Worm (Caenorhabditis elegans): ENCODE measurements around the gene F35H8.4.

The F35H8.4 gene

DNA sequence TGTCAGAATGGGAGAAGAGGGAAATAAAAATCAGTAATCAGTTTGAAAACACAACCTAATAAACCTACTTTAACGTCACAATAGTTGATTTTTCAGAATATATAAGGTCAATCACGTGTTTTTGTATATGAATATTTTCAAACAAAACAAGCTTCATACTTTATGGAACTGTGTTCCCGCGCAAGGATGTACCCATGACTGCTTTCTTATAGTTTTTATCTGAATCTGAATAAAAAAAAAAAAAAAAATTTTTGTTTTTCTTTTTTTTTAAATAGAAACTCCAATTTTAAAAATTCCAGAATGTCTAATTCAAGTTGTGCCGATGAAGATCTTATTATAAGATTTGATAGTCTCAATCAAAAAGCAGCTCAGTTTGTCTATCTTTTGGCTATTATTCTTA is 31.3 kb downstream of the F35H8.4 start, which contains the start of gene sra-2:
TSS of gene sra-2 (plus strand) at position 301 of the 400 bp plus-strand sequence.
- TF ChIP-seq Y22D7AL.16 (tag; optimal IDR thresholded peaks at IDR 0.05) (no peak), ceh-2 (tag; optimal IDR thresholded peaks at IDR 0.05) (no peak), sdc-2 (tag; optimal IDR thresholded peaks at IDR 0.05) (no peak), dmd-4 (tag; optimal IDR thresholded peaks at IDR 0.05; ENCODE audit: borderline replicate concordance) (no peak), pqm-1 (tag; optimal IDR thresholded peaks at IDR 0.05) (no peak), pha-2 (tag; optimal IDR thresholded peaks at IDR 0.05) (no peak), lim-6 (tag; optimal IDR thresholded peaks at IDR 0.05) (no peak), hlh-30 (tag; optimal IDR thresholded peaks at IDR 0.05; ENCODE audit: insufficient read depth) (no peak), hlh-15 (tag; optimal IDR thresholded peaks at IDR 0.05) (no peak), ttx-3 (tag; optimal IDR thresholded peaks at IDR 0.05) (no peak), odd-2 (tag; optimal IDR thresholded peaks at IDR 0.05) (no peak), npax-4 (tag; optimal IDR thresholded peaks at IDR 0.05) (no peak)

DNA sequence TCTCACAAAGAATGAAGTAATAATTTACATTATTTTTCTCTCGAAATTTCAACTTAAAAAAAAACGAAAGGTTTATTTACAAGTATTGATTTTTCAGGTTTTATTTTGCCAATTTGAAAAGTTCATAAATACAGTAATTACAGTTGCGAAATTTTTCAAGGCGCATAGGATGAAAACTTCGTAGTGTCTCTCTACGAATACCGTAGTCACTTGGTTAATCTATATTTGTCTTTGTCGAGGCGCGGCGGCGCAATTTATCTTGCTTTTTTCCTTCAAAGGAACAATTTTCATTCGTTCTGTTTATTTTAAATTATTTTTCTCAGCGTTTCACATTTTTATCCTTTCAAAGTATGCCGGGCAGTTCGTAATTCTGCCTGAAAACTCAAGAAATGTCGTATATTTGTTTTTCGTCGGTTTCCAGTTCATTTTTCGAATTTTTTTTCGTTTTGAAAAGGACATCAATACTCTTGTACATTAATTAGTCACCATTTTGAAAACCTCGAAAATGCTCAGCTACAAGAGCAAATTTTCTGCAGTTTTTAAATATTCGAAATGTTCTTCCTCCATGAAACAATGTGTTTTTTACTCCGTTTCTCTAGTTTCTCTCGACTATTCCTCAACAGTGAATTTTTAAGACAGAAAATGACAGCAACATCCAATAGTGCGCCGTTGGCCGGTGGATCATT is 36.1 kb downstream of the F35H8.4 start, which contains the start of gene mex-6:
TSS of gene mex-6 (plus strand) at position 636 of the 686 bp plus-strand sequence.
- no peak for TF ChIP-seq nfya-1 (tag; optimal IDR thresholded peaks at IDR 0.05)
- TF ChIP-seq hlh-6 (tag; optimal IDR thresholded peaks at IDR 0.05), result no peak
- no peak for TF ChIP-seq elt-4 (tag; optimal IDR thresholded peaks at IDR 0.05)
- TF ChIP-seq pha-2 (tag; optimal IDR thresholded peaks at IDR 0.05), result no peak
- TF ChIP-seq unc-3 (GFP tag; conservative IDR thresholded peaks at IDR 0.05), result no peak
- no peak for TF ChIP-seq unc-3 (tag; optimal IDR thresholded peaks at IDR 0.05)

- TF ChIP-seq hlh-30 (tag; optimal IDR thresholded peaks at IDR 0.05; ENCODE audit: insufficient read depth), result no peak
- no peak for TF ChIP-seq fax-1 (tag; optimal IDR thresholded peaks at IDR 0.05)
- no peak for TF ChIP-seq ceh-24 (tag; optimal IDR thresholded peaks at IDR 0.05)
- no peak for TF ChIP-seq ceh-30 (tag; optimal IDR thresholded peaks at IDR 0.05)
- TF ChIP-seq elt-2 (tag; optimal IDR thresholded peaks at IDR 0.05), result no peak
- no peak for TF ChIP-seq unc-3 (GFP tag; conservative IDR thresholded peaks at IDR 0.05)
- no peak for TF ChIP-seq unc-3 (tag; optimal IDR thresholded peaks at IDR 0.05)
- TF ChIP-seq nhr-11 (tag; optimal IDR thresholded peaks at IDR 0.05), result no peak
- no peak for TF ChIP-seq K02D7.2 (tag; optimal IDR thresholded peaks at IDR 0.05)
- no peak for TF ChIP-seq tbx-2 (tag; optimal IDR thresholded peaks at IDR 0.05)
- TF ChIP-seq mec-3 (tag; optimal IDR thresholded peaks at IDR 0.05; ENCODE audit: borderline replicate concordance), result no peak
- no peak for TF ChIP-seq unc-42 (tag; optimal IDR thresholded peaks at IDR 0.05)
- TF ChIP-seq ceh-18 (tag; optimal IDR thresholded peaks at IDR 0.05), result no peak
- TF ChIP-seq hlh-8 (tag; optimal IDR thresholded peaks at IDR 0.05), result no peak
- no peak for TF ChIP-seq ahr-1 (tag; optimal IDR thresholded peaks at IDR 0.05)
- TF ChIP-seq elt-4 (tag; optimal IDR thresholded peaks at IDR 0.05), result no peak
- TF ChIP-seq ceh-48 (tag; optimal IDR thresholded peaks at IDR 0.05), result no peak
- TF ChIP-seq ama-1 (optimal IDR thresholded peaks at IDR 0.05), result no peak
- TF ChIP-seq K09A11.1 (tag; optimal IDR thresholded peaks at IDR 0.05; ENCODE audit: insufficient read depth), result no peak
- no peak for TF ChIP-seq che-1 (tag; optimal IDR thresholded peaks at IDR 0.05)
Observed at ce11 chrII:9522986-9523385, 36.8 kb downstream of the F35H8.4 start, which contains the start of gene AH6.17. Gene AH6.17, plus strand, starts transcription at chrII:9523170.

DNA sequence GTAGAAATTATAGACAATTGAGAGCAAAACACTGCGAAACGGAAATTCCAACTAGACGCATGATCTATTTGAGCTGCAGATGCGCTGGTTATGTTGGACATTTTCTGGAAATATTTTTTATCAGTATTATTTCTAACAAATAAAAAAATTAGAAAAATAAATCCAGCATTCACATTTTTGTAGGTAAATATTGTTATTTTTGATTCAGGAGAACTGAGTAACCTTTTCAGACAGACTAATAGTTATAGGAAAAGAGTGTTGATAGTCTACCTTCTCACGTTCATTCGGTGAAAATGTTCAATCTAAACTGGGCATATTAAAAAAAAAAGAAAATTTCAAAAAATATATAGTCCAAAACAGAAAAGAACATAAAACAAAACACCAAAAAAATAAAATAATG is 38.3 kb downstream of the F35H8.4 start, which contains the start of gene sra-1:
TSS of gene sra-1 (minus strand) at position 101 of the 400 bp plus-strand sequence.
- TF ChIP-seq pat-9 (tag; optimal IDR thresholded peaks at IDR 0.05) (no peak), K02D7.2 (tag; optimal IDR thresholded peaks at IDR 0.05) (no peak), ceh-19 (GFP tag; optimal IDR thresholded peaks at IDR 0.05) (no peak), unc-42 (tag; optimal IDR thresholded peaks at IDR 0.05) (no peak), ets-4 (tag; optimal IDR thresholded peaks at IDR 0.05) (no peak), ref-2 (tag; optimal IDR thresholded peaks at IDR 0.05) (no peak), lin-11 (tag; optimal IDR thresholded peaks at IDR 0.05) (no peak), zip-5 (tag; optimal IDR thresholded peaks at IDR 0.05) (no peak), C38D4.7 (GFP tag; optimal IDR thresholded peaks at IDR 0.05) (no peak), ama-1 (optimal IDR thresholded peaks at IDR 0.05) (no peak)
